Worm (Caenorhabditis elegans): ENCODE data around the gene ZK1240.6.

DNA sequence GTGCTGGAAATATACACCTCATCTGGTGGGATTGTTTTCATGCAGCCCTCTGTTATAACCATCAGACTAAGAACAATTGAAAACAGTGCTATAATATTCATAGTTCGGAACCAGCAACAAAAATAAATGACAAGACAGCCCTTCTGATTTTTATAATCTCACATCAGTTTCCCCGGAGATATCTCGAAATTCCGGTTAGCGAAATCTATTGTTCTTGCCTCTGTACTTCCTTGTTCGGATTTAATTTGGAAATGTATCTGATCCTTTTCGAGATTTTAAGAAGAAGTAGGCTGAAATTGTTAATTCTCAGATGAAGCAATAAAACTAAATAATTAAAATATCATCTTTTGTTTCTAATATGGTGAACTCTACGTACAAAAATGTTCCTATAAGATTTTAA is 41.0 kb upstream of the ZK1240.6 start, which contains the start of gene F43C11.11:
- TF ChIP-seq madf-2 (tag; optimal IDR thresholded peaks at IDR 0.05) = no peak
- no peak for TF ChIP-seq ama-1 (optimal IDR thresholded peaks at IDR 0.05)
- TF ChIP-seq pag-3 (tag; optimal IDR thresholded peaks at IDR 0.05; ENCODE audit: borderline replicate concordance) = no peak
- no peak for TF ChIP-seq eyg-1 (tag; optimal IDR thresholded peaks at IDR 0.05)
- TF ChIP-seq hlh-30 (tag; optimal IDR thresholded peaks at IDR 0.05; ENCODE audit: insufficient read depth) = no peak
